Fruit fly (Drosophila melanogaster) whole organism, embryonic: ENCODE data around the gene Ugt37C2.

Experiments
- Ada2b ChIP-seq: fragments of 200-800 bp; sonication (Bioruptor generic); IDR thresholded peaks from 2 replicates; pipeline ENCODE4 v1.3.6; 2022; ENCODE audit warnings: missing biosample characterization, missing genetic modification characterization
- Atf-2 ChIP-seq: fragments of 200-800 bp; sonication (Bioruptor generic); optimal IDR thresholded peaks from 2 replicates; lab custom pipeline; 2016; ENCODE audit warnings: missing biosample characterization, missing genetic modification characterization
- Atf3 ChIP-seq: fragments of 200-800 bp; sonication (Bioruptor generic); optimal IDR thresholded peaks from 3 replicates; lab custom pipeline; 2016; ENCODE audit warnings: missing biosample characterization, missing genetic modification characterization
- B-H1 ChIP-seq: fragments of 200-800 bp; sonication (Bioruptor generic); IDR thresholded peaks from 3 replicates; pipeline ENCODE4 v1.3.6; 2022; ENCODE audit warnings: missing biosample characterization, missing genetic modification characterization
- CG12155 ChIP-seq: fragments of 200-800 bp; sonication (Bioruptor generic); optimal IDR thresholded peaks from 3 replicates; lab custom pipeline; 2016; ENCODE audit warnings: missing biosample characterization, missing genetic modification characterization
- CG12744 ChIP-seq: fragments of 200-800 bp; sonication (Bioruptor generic); optimal IDR thresholded peaks from 2 replicates; lab custom pipeline; 2016; ENCODE audit warnings: missing biosample characterization, missing genetic modification characterization
- CG13894 ChIP-seq: fragments of 200-800 bp; sonication (Bioruptor generic); optimal IDR thresholded peaks from 3 replicates; lab custom pipeline; 2018; ENCODE audit warnings: missing biosample characterization, mild to moderate bottlenecking, missing genetic modification characterization, moderate library complexity
- CG14965 ChIP-seq: fragments of 200-800 bp; sonication (Bioruptor generic); optimal IDR thresholded peaks from 2 replicates; lab custom pipeline; 2016; ENCODE audit warnings: missing biosample characterization, missing genetic modification characterization, borderline replicate concordance
- CG15514 ChIP-seq: fragments of 200-800 bp; sonication (Bioruptor generic); optimal IDR thresholded peaks from 3 replicates; lab custom pipeline; 2017; ENCODE audit warnings: missing biosample characterization, missing genetic modification characterization, mild to moderate bottlenecking, moderate library complexity, missing genetic modification reagents
- CG2202 ChIP-seq: fragments of 200-800 bp; sonication (Bioruptor generic); optimal IDR thresholded peaks from 2 replicates; lab custom pipeline; 2018; ENCODE audit warnings: missing biosample characterization, mild to moderate bottlenecking, missing genetic modification characterization
- CG30431 ChIP-seq: fragments of 200-800 bp; sonication (Bioruptor generic); optimal IDR thresholded peaks from 2 replicates; lab custom pipeline; 2017; ENCODE audit warnings: missing biosample characterization, missing genetic modification characterization
- CG3407 ChIP-seq: fragments of 200-800 bp; sonication (Bioruptor generic); optimal IDR thresholded peaks from 2 replicates; lab custom pipeline; 2018; ENCODE audit warnings: missing biosample characterization, mild to moderate bottlenecking, missing genetic modification characterization
- CG34422 ChIP-seq: fragments of 200-800 bp; sonication (Bioruptor generic); IDR thresholded peaks from 3 replicates; pipeline ENCODE4 v1.3.6; 2022; ENCODE audit warnings: missing biosample characterization, missing genetic modification characterization
- CG8290 ChIP-seq, 3 experiments: fragments of 200-800 bp; sonication (Bioruptor generic); optimal IDR thresholded peaks; 2 replicates each; lab custom pipeline; 2016 to 2019; ENCODE audit warnings: missing biosample characterization in 3 of 3, missing genetic modification characterization in 3 of 3, mild to moderate bottlenecking in 2 of 3, moderate library complexity in 1 of 3
- CG9876 ChIP-seq: fragments of 200-800 bp; sonication (Bioruptor generic); optimal IDR thresholded peaks from 2 replicates; lab custom pipeline; 2016; ENCODE audit warnings: missing biosample characterization, missing genetic modification characterization
- Deaf1 ChIP-seq: fragments of 200-800 bp; optimal IDR thresholded peaks from 3 replicates; lab custom pipeline; 2019; ENCODE audit warnings: missing biosample characterization, mild to moderate bottlenecking, missing genetic modification characterization, moderate library complexity
- Dp ChIP-seq: fragments of 200-800 bp; sonication (Bioruptor generic); optimal IDR thresholded peaks from 2 replicates; lab custom pipeline; 2018; ENCODE audit warnings: missing biosample characterization, mild to moderate bottlenecking, missing genetic modification characterization, moderate library complexity
- E2f1 ChIP-seq: fragments of 200-800 bp; sonication (Bioruptor generic); IDR thresholded peaks from 2 replicates; pipeline ENCODE4 v1.3.6; 2022; ENCODE audit warnings: missing biosample characterization, missing genetic modification characterization
- GATAe ChIP-seq: fragments of 200-800 bp; sonication (Bioruptor generic); conservative IDR thresholded peaks from 2 replicates; pipeline ENCODE4 v1.3.6; 2022; ENCODE audit warnings: missing biosample characterization, missing genetic modification characterization
- Hr51 ChIP-seq, 2 experiments: fragments of 200-800 bp; sonication (Bioruptor generic); optimal IDR thresholded peaks; 2 replicates in 1 of 2; 3 replicates in 1 of 2; lab custom pipeline; 2016 to 2018; ENCODE audit warnings: missing biosample characterization in 2 of 2, missing genetic modification characterization in 2 of 2, mild to moderate bottlenecking in 1 of 2, moderate library complexity in 1 of 2
- Lim3 ChIP-seq: fragments of 200-800 bp; sonication (Bioruptor generic); IDR thresholded peaks from 2 replicates; pipeline ENCODE4 v1.3.6; 2022; ENCODE audit warnings: missing biosample characterization, missing genetic modification characterization
- Mrtf ChIP-seq: fragments of 200-800 bp; sonication (Bioruptor generic); IDR thresholded peaks from 3 replicates; pipeline ENCODE4 v1.3.6; 2022; ENCODE audit warnings: missing biosample characterization, missing genetic modification characterization
- Nf-YC ChIP-seq: fragments of 200-800 bp; optimal IDR thresholded peaks from 3 replicates; lab custom pipeline; 2019; ENCODE audit warnings: missing biosample characterization, mild to moderate bottlenecking, missing genetic modification characterization, moderate library complexity
- Pdp1 ChIP-seq, 2 experiments: fragments of 200-800 bp; sonication (Bioruptor generic); optimal IDR thresholded peaks; 3 replicates each; lab custom pipeline; 2016; ENCODE audit warnings: missing biosample characterization in 2 of 2, missing genetic modification characterization in 2 of 2, mild to moderate bottlenecking in 1 of 2, moderate library complexity in 1 of 2
- TFAM ChIP-seq: fragments of 200-800 bp; sonication (Bioruptor generic); optimal IDR thresholded peaks from 2 replicates; lab custom pipeline; 2017; ENCODE audit warnings: missing biosample characterization, missing genetic modification characterization, inconsistent platforms
- Trl ChIP-seq, 3 experiments: fragments of >200 bp in 2 of 3; fragments of 200-800 bp in 1 of 3; sonication (Bioruptor generic) in 1 of 3; optimal IDR thresholded peaks; 2 replicates in 1 of 3; 3 replicates in 2 of 3; lab custom pipeline; 2016 to 2017; ENCODE audit warnings: missing biosample characterization in 1 of 3, missing genetic modification characterization in 1 of 3
- Usf ChIP-seq: fragments of 200-800 bp; sonication (Bioruptor generic); optimal IDR thresholded peaks from 2 replicates; lab custom pipeline; 2017; ENCODE audit warnings: missing genotype, missing biosample characterization, missing genetic modification characterization
- Xrp1 ChIP-seq: fragments of 200-800 bp; sonication (Bioruptor generic); IDR thresholded peaks from 2 replicates; pipeline ENCODE4 v1.3.6; 2022; ENCODE audit warnings: missing biosample characterization, missing genetic modification characterization
- ash1 ChIP-seq: fragments of 200-800 bp; sonication (Bioruptor generic); optimal IDR thresholded peaks from 2 replicates; lab custom pipeline; 2018; ENCODE audit warnings: missing biosample characterization, mild to moderate bottlenecking, missing genetic modification characterization
- dati ChIP-seq: fragments of 200-800 bp; sonication (Bioruptor generic); IDR thresholded peaks from 2 replicates; pipeline ENCODE4 v1.3.6; 2022; ENCODE audit warnings: missing biosample characterization, missing genetic modification characterization
- exex ChIP-seq: fragments of 200-800 bp; sonication (Bioruptor generic); optimal IDR thresholded peaks from 4 replicates; lab custom pipeline; 2018; ENCODE audit warnings: missing biosample characterization, mild to moderate bottlenecking, missing genetic modification characterization, moderate library complexity
- ftz-f1 ChIP-seq: fragments of 200-800 bp; sonication (Bioruptor generic); optimal IDR thresholded peaks from 2 replicates; lab custom pipeline; 2016; ENCODE audit warnings: missing biosample characterization, missing genetic modification characterization
- grau ChIP-seq: fragments of 200-800 bp; optimal IDR thresholded peaks from 3 replicates; lab custom pipeline; 2019; ENCODE audit warnings: missing biosample characterization, mild to moderate bottlenecking, missing genetic modification characterization, moderate library complexity
- jigr1 ChIP-seq: fragments of 200-800 bp; sonication (Bioruptor generic); IDR thresholded peaks from 3 replicates; pipeline ENCODE4 v1.3.6; 2022; ENCODE audit warnings: missing biosample characterization, missing genetic modification characterization
- nau ChIP-seq: fragments of 200-800 bp; sonication (Bioruptor generic); optimal IDR thresholded peaks from 3 replicates; lab custom pipeline; 2017; ENCODE audit warnings: missing biosample characterization, mild to moderate bottlenecking, missing genetic modification characterization, missing genetic modification reagents
- pan ChIP-seq, 4 experiments: fragments of >200 bp in 3 of 4; fragments of 200-800 bp in 1 of 4; sonication (Bioruptor generic) in 1 of 4; optimal IDR thresholded peaks in 3 of 4; IDR thresholded peaks in 1 of 4; 2 replicates each; pipeline versions ENCODE4 v1.3.6 to Lab custom; 2017 to 2022; ENCODE audit warnings: missing biosample characterization in 2 of 4, missing genetic modification characterization in 2 of 4, mixed read lengths in 1 of 4
- pnt ChIP-seq: fragments of 200-800 bp; sonication (Bioruptor generic); optimal IDR thresholded peaks from 3 replicates; lab custom pipeline; 2016; ENCODE audit warnings: missing biosample characterization, missing genetic modification characterization
- pzg ChIP-seq: fragments of 200-800 bp; sonication (Bioruptor generic); optimal IDR thresholded peaks from 3 replicates; lab custom pipeline; 2018; ENCODE audit warnings: missing biosample characterization, mild to moderate bottlenecking, missing genetic modification characterization, moderate library complexity
- repo ChIP-seq: fragments of 200-800 bp; sonication (Bioruptor generic); optimal IDR thresholded peaks from 2 replicates; lab custom pipeline; 2016; ENCODE audit warnings: missing biosample characterization, missing genetic modification characterization
- sc ChIP-seq, 3 experiments: fragments of >200 bp in 2 of 3; fragments of 200-800 bp in 1 of 3; sonication (Bioruptor generic) in 1 of 3; optimal IDR thresholded peaks; 2 replicates in 2 of 3; 3 replicates in 1 of 3; lab custom pipeline; 2017; ENCODE audit warnings: mild to moderate bottlenecking in 1 of 3, missing biosample characterization in 1 of 3, missing genetic modification characterization in 1 of 3, missing genetic modification reagents in 1 of 3
- sna ChIP-seq: fragments of 200-800 bp; sonication (Bioruptor generic); IDR thresholded peaks from 2 replicates; pipeline ENCODE4 v1.3.6; 2022; ENCODE audit warnings: missing biosample characterization, missing genetic modification characterization; ENCODE audit not compliant: partially characterized antibody
- sqz ChIP-seq: fragments of 200-800 bp; sonication (Bioruptor generic); optimal IDR thresholded peaks from 3 replicates; lab custom pipeline; 2018; ENCODE audit warnings: missing biosample characterization, mild to moderate bottlenecking, missing genetic modification characterization
- tin ChIP-seq: fragments of 200-800 bp; sonication (Bioruptor generic); optimal IDR thresholded peaks from 3 replicates; lab custom pipeline; 2016; ENCODE audit warnings: missing biosample characterization, missing genetic modification characterization
- twi ChIP-seq: fragments of 200-800 bp; optimal IDR thresholded peaks from 2 replicates; lab custom pipeline; 2019; ENCODE audit warnings: missing biosample characterization, mild to moderate bottlenecking, missing genetic modification characterization, moderate library complexity
- tx ChIP-seq: fragments of 200-800 bp; sonication (Bioruptor generic); optimal IDR thresholded peaks from 2 replicates; lab custom pipeline; 2016; ENCODE audit warnings: missing biosample characterization, missing genetic modification characterization
- zen ChIP-seq: fragments of 200-800 bp; sonication (Bioruptor generic); optimal IDR thresholded peaks from 3 replicates; lab custom pipeline; 2018; ENCODE audit warnings: missing biosample characterization, mild to moderate bottlenecking, missing genetic modification characterization, moderate library complexity

Ugt37C2 gene

DNA sequence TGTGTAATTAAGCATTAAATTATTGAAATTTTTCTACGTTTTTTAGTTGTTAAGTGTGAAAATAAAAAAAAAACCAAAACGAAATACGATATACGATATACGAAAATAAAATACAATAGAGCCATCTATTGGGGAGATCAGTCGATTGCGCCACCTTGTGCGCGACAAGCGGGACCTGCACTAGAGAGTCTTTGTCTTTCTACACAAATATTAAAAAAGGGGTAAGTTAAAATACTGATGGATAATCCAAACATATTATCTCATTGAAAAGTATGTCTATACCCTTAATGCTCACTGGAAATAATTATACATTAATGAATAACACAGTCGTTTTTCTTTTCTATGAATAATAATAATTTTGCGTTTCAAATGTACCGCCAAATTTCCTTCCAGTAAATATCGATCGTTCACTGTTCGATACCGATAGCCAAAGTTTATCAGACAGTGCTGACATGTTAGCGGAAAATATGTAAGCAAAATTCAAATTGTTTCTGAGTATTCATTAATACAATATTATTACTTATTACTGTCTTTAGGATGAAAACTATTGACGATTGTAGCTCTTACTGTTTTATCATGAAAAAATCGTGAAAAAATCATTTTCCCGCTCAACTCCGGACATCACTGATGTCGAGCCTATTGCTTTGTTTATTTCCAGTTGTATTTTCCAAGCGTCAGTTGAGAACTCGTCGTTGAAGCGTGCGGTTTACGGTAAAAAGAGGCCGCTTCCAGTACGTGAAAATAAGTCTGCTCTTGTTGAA is 22.2 kb downstream of the Ugt37C2 start, which contains the start of gene mdy (continued):
- TF ChIP-seq sna (GFP tag; lab: Robert Waterston, UW) (no peak; the same call in 1 of the 2 replicates), Pdp1 (GFP tag; optimal IDR thresholded peaks at IDR 0.05; lab: Kevin White, UChicago) (peak; percentile 46 to 58), Xrp1 (GFP tag; lab: Robert Waterston, UW) (peak; percentile 56), Usf (peak; percentile 11), pzg (peak; percentile 54), CG12155 (GFP tag; lab: Kevin White, UChicago) (peak; percentile 41), CG9876 (GFP tag; lab: Kevin White, UChicago) (peak; percentile 26), Atf3 (GFP tag; lab: Kevin White, UChicago) (peak; percentile 16), E2f1 (GFP tag; lab: Robert Waterston, UW) (peak; percentile 59), CG13894 (tag; lab: Kevin White, UChicago) (no peak), CG2202 (no peak), tx (GFP tag; lab: Kevin White, UChicago) (peak; percentile 19), TFAM (GFP tag; lab: Kevin White, UChicago) (no peak), zen (peak; percentile 58), sc (optimal IDR thresholded peaks at IDR 0.05; lab: Kevin White, UChicago) (no peak), sc (GFP tag; optimal IDR thresholded peaks at IDR 0.05; lab: Kevin White, UChicago) (no peak), sqz (GFP tag; lab: Kevin White, UChicago) (no peak), ftz-f1 (GFP tag; lab: Kevin White, UChicago) (no peak), repo (peak; percentile 22), Lim3 (GFP tag; lab: Robert Waterston, UW) (no peak), CG12744 (GFP tag; lab: Kevin White, UChicago) (peak; percentile 13), Ada2b (GFP tag; lab: Robert Waterston, UW) (peak; percentile 40), grau (tag; lab: Kevin White, UChicago) (peak; percentile 63), Mrtf (GFP tag; lab: Robert Waterston, UW) (peak; percentile 47; the same call in 1 of the 3 replicates), nau (GFP tag; lab: Kevin White, UChicago) (no peak), B-H1 (GFP tag; lab: Robert Waterston, UW) (no peak), CG14965 (GFP tag; lab: Kevin White, UChicago) (no peak), Nf-YC (tag; lab: Kevin White, UChicago) (peak; percentile 48), exex (tag; lab: Kevin White, UChicago) (no peak), CG8290 (GFP tag; optimal IDR thresholded peaks at IDR 0.05; lab: Kevin White, UChicago) (peak; percentile 68), CG8290 (tag; optimal IDR thresholded peaks at IDR 0.05; lab: Kevin White, UChicago) (peak in 1 of 2 experiments; percentile 66), Trl (optimal IDR thresholded peaks at IDR 0.05; lab: Kevin White, UChicago) (peak in 1 of 2 experiments; percentile 2), Trl (GFP tag; optimal IDR thresholded peaks at IDR 0.05; lab: Kevin White, UChicago) (peak; percentile 15), CG30431 (peak; percentile 15), Dp (peak; percentile 89), Atf-2 (peak; percentile 41), jigr1 (GFP tag; lab: Robert Waterston, UW) (no peak), GATAe (GFP tag; lab: Robert Waterston, UW) (no peak), ash1 (GFP tag; lab: Kevin White, UChicago) (no peak), Hr51 (GFP tag; optimal IDR thresholded peaks at IDR 0.05; lab: Kevin White, UChicago) (peak; percentile 45 to 53), Deaf1 (peak; percentile 21), CG34422 (GFP tag; lab: Robert Waterston, UW) (peak; percentile 15; the same call in 2 of the 3 replicates), pnt (GFP tag; lab: Kevin White, UChicago) (peak; percentile 49), tin (GFP tag; lab: Kevin White, UChicago) (peak; percentile 50), dati (GFP tag; lab: Robert Waterston, UW) (peak; percentile 45; the same call in 1 of the 2 replicates), pan (optimal IDR thresholded peaks at IDR 0.05; lab: Kevin White, UChicago) (no peak), pan (GFP tag; optimal IDR thresholded peaks at IDR 0.05 in 1 of 2, IDR thresholded peaks at IDR 0.05 in 1 of 2) (peak in 1 of 2 experiments; percentile 50), CG3407 (GFP tag; lab: Kevin White, UChicago) (no peak), twi (tag; lab: Kevin White, UChicago) (no peak), CG15514 (GFP tag; lab: Kevin White, UChicago) (peak; percentile 79)
